Fruit fly (Drosophila melanogaster) whole organism, larva: Measurements from ENCODE around the gene Plzf.

Experiments
- noc ChIP-seq: fragments of 200-800 bp; sonication (Bioruptor generic); optimal IDR thresholded peaks from 3 replicates; lab custom pipeline; 2019; ENCODE audit warnings: missing biosample characterization, mild to moderate bottlenecking, missing genetic modification characterization, moderate library complexity

Plzf gene

DNA sequence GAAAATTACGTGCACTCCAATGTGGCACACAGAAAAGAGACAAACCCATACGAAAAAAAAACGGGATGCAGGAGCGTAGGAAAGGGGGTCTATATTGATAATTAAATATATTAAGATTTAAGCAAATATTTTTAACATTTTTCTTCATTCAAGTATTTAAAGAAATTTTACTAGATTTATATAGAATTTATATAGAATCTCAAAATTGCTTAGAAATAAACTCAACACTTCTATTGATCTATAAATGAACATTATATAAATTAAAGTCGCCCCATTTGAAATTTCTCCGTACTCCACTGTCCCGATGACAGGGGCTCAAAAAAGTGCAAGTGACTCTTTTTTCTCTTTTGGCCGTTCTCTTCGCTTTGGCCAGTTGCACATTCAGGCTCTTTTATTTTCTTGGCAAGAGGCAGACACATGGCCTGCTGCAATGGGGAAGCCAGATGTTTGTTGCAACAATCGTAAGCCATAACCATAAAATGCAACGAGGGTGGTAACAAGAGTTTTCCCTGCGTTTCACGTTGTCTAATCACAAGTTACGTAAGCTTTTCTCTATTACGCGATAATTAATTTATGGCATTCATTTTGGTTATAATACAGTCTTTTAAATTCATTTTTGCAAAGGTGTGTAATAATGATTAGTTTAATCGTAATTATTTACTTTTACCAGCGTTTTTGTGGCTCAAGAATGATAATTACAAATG is 17.1 kb upstream of the Plzf start:
- no peak for TF ChIP-seq noc

DNA sequence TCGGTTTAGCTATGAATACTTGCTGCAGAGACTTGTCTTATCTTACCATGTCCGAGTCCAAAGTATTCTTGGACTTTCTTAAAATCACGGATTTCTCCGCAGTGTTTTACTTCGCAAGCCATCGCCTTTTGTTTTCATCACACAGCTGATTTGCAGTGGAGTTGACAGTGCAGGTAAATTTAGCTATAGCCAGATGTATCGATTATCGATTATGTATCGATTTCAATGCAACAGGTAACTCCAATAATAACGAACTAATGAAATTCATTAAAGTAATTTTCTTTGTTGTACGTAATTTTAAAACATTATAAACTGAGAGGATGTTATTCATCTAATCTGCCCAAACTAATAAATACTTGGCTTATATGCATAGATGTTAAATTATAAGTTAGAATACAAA is 14.3 kb upstream of the Plzf start, which contains the start of gene Rab3-GAP:
Gene Rab3-GAP (minus strand): TSS at position 150 of the 400 bp plus-strand sequence.
- no peak for TF ChIP-seq noc

DNA sequence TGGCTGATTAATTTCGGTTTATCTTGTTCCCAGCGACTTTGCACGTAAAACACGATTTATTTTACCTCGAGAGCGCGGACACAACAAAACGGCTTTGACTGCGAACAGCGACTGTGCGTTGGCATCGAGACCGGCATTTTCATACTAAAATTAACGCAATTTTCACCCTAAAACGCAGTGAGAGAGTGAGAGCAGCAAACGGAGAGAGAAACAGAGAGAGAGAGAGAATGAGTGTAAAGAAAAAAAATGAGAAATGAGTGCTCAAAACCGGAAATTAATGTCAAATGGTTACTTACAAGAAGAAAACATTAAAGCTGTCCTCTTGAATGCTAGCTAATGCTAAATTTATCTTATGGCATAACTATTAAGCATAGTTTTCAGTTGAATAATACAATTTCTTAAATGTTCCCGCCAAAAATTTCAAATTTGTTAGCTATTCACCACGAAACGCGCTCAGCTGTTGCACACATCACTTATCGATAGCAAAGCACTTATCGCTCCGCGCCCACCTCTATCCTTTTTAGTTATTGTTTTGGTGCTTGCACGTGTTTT is 7.2 kb upstream of the Plzf start, which contains the start of the genes JhI-21, RpL7-like and CG34164:
Gene JhI-21 (minus strand): TSS at position 206 of the 552 bp plus-strand sequence.
Gene RpL7-like (plus strand): TSS at position 490 of the 552 bp plus-strand sequence.
Gene CG34164 (plus strand): TSS at position 512 of the 552 bp plus-strand sequence.
- no peak for TF ChIP-seq noc

DNA sequence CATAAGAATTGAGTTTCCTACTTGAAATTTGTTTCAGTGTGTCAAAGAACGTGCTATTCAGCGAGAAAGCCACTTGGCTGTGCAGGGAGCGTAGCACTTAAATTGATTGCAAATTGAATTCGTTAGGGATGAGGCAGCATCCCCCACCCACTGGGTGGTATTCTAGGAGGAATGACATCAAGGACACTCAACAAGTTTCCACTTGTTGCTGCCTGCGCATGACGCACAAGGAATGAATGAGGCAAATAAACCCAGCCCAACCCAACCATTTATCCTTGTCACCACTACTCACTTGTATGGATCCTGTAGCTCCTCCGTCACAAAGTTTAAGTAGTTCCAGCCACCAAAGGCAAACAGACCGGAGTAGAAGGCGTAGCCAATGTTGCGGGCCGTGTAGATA is 4.6 kb upstream of the Plzf start:
- TF ChIP-seq noc, result no peak

DNA sequence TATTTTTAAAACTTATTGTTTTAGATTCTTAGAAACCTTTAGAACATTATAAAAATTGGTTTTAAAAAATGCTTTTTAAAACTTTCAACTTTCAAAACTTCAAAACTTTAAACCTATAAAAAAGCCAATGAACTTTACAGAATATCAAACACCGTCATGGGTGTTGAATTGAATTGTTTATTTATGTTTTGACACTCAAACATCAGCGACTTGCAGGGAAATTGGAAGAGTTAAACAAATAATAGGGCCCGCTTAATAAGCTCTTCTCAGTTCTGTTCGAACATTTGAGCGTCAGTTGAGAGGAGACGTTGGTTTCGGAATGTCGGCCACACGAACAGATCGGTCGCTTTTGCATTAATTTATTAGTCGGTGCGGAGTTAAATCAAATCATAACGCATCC is 415 bp upstream of the Plzf start, which contains the start of gene PLCXD:
Gene PLCXD (plus strand): TSS at position 286 of the 400 bp plus-strand sequence.
- TF ChIP-seq noc, result no peak

DNA sequence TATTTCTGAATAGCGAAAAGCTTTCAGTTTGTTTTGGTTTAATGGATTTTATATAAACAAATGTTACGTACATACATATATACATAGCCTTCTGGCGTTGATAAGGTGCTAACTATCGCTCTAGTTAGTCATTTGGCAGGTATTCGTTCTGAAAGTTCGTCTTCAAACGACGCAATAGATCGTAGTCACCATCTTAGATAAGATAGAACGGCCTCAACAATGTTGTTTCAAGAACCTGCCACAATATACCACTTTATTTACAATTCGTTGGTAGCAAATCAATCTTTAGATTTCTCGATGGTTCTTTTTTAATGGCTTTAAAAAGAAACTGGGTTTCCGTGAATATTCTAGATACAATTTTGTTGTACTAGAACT is 1.9 kb downstream of the Plzf start:
- peak; percentile 50 for TF ChIP-seq noc

DNA sequence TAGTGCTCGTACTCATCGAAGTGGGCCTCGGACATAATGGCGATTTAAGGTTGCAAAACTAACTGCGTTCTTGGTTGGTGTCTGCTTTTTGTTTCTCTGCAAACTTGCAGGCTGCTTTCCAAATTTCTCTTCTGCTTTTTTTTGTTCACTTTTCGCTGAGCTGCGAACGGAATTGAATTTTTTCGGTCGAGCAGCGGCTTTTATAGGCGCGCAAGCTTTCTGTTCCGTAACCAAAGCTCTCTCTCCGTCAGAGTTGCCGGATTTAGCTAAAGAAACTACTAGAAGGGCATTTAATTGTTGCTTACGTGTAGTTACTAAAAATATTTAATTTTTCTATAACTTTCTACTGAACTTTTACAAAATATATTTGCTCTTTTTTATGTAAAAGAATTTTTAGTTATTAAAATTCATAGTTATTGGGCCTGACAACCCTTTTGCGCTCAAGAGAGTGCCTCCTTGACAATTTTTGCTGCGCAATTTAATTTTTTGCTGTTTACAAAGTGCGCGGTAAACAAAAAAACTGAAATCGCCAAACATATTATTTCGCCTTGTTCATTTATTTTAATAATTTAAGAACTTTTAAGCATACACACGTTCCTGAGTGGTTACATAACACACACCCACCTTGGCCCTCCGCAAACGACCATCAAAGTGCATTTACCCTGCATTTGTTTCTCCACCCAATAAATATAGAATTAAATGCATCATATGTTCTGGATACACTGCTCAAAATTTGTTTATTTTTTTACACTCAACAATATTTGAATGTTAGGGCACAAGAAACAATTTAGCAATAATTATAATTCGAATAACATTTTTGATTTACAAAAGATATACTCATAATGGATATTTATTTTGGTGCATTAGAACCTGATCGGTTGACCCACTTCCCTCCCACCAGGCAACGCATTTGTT is 2.5 kb downstream of the Plzf start, which contains the start of gene CG6770:
Gene CG6770 (minus strand): TSS at position 178 of the 915 bp plus-strand sequence.
- TF ChIP-seq noc, result peak; percentile 87

DNA sequence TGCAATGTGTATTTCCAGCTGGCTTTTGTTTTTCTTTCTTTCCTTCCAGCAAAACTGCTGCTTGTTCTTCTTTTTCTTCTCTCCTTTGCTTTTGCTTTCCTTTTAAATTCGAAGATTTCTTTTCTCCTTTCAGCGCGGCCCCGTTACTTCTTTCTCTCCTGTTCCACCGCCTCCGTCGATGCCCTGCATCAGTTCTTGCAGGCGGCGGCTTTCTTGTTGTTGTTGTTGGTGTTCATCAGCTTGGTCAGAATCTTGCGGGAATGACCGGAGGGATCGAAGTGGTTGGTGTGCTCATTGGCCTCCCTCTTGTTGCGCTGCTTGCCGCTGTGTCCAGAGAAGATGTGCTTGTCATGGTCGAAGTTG is 3.2 kb downstream of the Plzf start:
- TF ChIP-seq noc, result no peak

DNA sequence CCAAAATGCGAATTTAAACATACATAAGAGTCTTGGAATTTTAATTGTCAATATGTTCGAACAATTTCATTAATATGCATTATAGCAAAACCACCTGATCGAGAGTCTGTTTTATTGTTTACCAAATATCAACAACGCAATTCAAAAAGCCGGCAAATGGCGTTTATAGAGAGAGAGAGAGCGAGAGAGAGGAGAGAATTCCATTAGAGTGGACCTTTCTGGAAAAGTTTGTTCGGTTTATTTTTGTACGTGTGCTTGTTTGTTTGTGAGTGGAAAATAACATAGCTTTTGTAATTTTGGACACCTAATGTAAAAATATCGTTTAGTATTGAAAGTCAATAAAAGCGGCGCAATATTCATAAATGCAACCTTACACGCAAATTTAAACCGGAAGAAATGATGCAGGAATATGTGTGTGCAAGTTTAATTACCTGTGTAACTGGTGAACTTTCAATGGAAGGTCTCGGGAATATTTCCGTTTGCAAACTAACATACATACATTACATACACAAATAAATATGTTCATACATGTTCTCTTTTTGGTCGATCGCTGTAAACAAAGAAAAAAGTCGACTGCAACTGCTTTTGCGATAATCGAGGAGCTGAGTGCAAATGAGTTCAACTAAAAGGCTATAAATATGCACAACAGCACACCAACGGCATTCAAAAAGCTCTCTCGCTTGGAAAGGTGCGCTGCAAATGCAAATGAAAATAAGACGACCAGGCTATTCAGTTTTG is 3.9 kb downstream of the Plzf start, which contains the start of gene CG6785:
Gene CG6785 (minus strand): TSS at position 588 of the 738 bp plus-strand sequence.
- TF ChIP-seq noc, result peak; percentile 84

DNA sequence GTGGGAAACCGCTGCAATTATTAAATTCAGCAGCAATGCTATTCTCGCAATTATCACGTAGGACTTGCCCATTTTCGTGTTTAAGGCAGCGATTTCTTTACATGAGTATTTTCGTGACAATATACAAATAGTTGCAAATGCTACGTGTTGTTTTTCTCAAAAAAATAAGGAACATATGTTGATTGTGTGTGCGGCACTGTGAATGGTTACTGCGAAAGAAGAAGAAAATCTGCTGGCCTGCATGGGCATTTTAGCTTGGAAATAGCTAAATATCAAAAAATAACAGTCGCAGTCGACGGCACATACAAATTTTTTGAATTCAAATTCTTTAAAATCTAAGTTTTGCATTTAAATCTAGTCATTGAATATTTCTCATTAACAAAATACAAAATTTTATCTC is 8.2 kb downstream of the Plzf start, which contains the start of gene CG6766:
Gene CG6766 (minus strand): TSS at position 180 of the 400 bp plus-strand sequence.
- no peak for TF ChIP-seq noc

DNA sequence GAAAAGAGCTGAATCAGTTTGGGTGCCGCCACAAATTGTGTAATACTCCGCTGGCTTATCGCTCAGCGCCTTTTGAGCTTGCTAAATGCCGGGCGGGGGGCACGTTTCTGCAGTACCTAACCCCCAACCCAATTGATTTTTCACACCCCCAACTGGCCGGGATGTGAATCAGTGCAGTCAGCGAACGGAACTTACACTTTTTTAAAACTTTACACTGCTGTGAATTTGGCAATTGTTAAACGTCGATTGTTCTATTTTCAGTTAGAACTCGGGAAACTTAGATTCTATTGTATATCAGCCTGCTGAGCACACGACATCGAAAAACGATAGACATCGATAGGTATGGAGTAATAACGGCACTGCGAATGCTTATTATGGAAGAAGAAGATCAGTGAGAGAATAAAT is 10.5 kb downstream of the Plzf start, which contains the start of gene Tom70:
Gene Tom70 (minus strand): TSS at position 335 of the 405 bp plus-strand sequence.
- no peak for TF ChIP-seq noc

DNA sequence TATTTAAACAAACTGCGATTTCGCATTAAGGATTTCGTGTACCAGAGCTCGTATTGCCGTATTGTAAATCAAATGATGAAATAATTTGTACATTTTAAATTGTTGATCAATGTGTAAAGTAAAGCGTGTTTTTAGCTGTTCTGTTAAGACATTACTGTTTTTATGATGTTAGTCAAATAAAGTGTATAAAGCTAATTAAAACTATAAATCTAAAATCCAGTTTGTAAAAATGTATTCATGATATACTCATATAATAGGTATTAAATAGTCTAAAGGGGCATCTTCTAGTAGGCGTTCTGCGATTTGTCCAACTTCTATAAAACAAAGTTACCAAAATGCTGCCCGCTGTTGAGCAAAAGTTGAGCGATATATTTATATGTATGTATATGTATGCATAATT is 14.8 kb downstream of the Plzf start, which contains the start of gene CG18788:
Gene CG18788 (plus strand): TSS at position 301 of the 400 bp plus-strand sequence.
- TF ChIP-seq noc, result no peak

DNA sequence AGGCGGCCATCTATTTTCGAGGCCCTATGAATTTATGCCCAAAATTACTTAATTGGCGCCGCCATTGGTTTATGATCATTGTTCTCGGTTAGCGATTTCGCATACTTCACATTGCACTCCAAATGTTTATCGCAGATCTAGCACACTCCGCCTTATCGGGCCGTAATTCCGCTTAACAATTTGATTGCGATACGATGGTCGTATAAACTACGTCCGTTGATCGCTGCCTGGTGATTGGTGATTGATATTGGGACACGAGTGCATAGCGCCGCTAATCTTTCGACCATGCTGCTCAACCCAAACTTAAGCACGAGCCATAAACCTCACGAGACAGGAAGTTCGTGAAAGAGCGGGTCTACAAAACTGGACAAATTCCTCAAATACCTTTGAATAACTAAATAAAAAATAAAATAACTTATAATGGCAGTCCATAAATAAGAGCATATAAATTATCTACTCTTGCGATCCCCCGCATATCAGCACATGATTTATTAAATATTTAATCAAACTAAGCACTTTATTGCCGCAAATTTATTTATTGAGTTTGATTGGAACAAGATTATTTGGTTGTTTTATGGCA is 18.1 kb downstream of the Plzf start:
- peak; percentile 79 for TF ChIP-seq noc

DNA sequence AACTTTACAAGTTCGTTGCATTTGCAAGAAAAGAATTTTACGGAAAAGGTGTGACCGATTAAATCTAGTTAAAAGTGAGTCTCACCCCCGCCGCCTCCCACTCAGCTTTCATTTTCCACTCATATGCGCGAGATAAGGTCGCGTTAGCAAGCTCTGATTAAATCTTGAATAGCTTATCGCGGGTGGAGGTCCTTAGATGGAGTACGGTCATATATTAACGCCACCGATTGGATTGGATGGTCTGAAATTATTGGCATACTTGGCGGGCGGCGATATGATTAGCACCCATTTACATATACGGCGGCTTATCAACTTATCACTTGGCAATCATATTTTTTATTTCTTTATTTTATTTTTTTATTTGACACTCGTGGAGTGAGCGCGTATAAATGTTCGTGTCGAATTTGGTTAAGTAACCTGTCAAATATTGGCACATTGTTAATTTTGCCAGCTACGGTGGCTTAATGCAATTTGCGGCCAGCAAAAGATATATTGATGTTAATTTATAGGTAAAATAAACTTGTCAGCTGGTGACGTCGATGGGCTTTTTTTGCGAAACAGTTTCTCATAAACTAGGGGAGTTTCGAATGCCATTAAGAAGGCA is 19.0 kb downstream of the Plzf start:
- TF ChIP-seq noc, result peak; percentile 89

DNA sequence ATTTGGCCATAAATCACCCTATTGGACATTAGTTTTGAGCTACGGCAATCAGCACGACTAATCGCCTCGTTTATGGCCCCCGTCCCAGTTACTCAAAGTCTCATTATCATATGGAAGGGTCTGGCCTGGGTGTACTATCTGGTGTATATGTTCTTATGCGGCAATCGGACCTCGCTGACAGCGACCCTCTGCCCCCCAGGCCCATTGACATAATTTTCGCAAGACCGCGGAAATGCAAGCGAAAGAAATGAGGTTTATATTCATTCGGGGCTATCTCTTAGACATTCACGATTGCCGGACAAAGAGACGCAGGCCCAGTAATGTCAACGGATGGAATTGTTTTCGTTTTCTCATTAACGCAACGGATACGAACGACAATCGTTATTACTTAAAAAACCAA is 19.9 kb downstream of the Plzf start:
- TF ChIP-seq noc, result no peak
